Fruit fly (Drosophila melanogaster) whole organism, embryonic: ENCODE measurements around the gene Eip75B.

Experiments used
- CG10431 ChIP-seq: fragments of 200-800 bp; sonication (Bioruptor generic); optimal IDR thresholded peaks from 3 replicates; lab custom pipeline; 2018; ENCODE audit warnings: missing biosample characterization, mild to moderate bottlenecking, missing genetic modification characterization
- CG1603 ChIP-seq: fragments of 200-800 bp; sonication (Bioruptor generic); optimal IDR thresholded peaks from 2 replicates; lab custom pipeline; 2019; ENCODE audit warnings: missing biosample characterization, mild to moderate bottlenecking, missing genetic modification characterization, moderate library complexity
- CG17361 ChIP-seq: fragments of 200-800 bp; sonication (Bioruptor generic); IDR thresholded peaks from 3 replicates; pipeline ENCODE4 v1.3.6; 2022; ENCODE audit warnings: missing biosample characterization, missing genetic modification characterization
- CG17802 ChIP-seq: fragments of 200-800 bp; sonication (Bioruptor generic); optimal IDR thresholded peaks from 2 replicates; lab custom pipeline; 2018; ENCODE audit warnings: missing biosample characterization, mild to moderate bottlenecking, missing genetic modification characterization, moderate library complexity
- CG2712 ChIP-seq: fragments of 200-800 bp; optimal IDR thresholded peaks from 3 replicates; lab custom pipeline; 2019; ENCODE audit warnings: missing biosample characterization, mild to moderate bottlenecking, missing genetic modification characterization, moderate library complexity
- CG3838 ChIP-seq: fragments of 200-800 bp; sonication (Bioruptor generic); optimal IDR thresholded peaks from 3 replicates; lab custom pipeline; 2016; ENCODE audit warnings: missing biosample characterization, missing genetic modification characterization
- CG5953 ChIP-seq: fragments of 200-800 bp; sonication (Bioruptor generic); IDR thresholded peaks from 2 replicates; pipeline ENCODE4 v1.3.6; 2022; ENCODE audit warnings: missing biosample characterization, missing genetic modification characterization
- CG7271 ChIP-seq: fragments of 200-800 bp; sonication (Bioruptor generic); optimal IDR thresholded peaks from 2 replicates; lab custom pipeline; 2018; ENCODE audit warnings: missing biosample characterization, mild to moderate bottlenecking, missing genetic modification characterization, moderate library complexity
- CG8290 ChIP-seq, 3 experiments: fragments of 200-800 bp; sonication (Bioruptor generic); optimal IDR thresholded peaks; 2 replicates each; lab custom pipeline; 2016 to 2019; ENCODE audit warnings: missing biosample characterization in 3 of 3, missing genetic modification characterization in 3 of 3, mild to moderate bottlenecking in 2 of 3, moderate library complexity in 1 of 3
- CG8388 ChIP-seq: fragments of 200-800 bp; sonication (Bioruptor generic); optimal IDR thresholded peaks from 2 replicates; lab custom pipeline; 2019; ENCODE audit warnings: missing biosample characterization, mild to moderate bottlenecking, missing genetic modification characterization, moderate library complexity
- Chrac-16 ChIP-seq: fragments of 200-800 bp; sonication (Bioruptor generic); optimal IDR thresholded peaks from 3 replicates; lab custom pipeline; 2016; ENCODE audit warnings: missing biosample characterization, missing genetic modification characterization
- D ChIP-seq, 2 experiments: fragments of 200-800 bp in 1 of 2; fragments of >200 bp in 1 of 2; sonication (Bioruptor generic) in 1 of 2; optimal IDR thresholded peaks; 2 replicates in 1 of 2; 3 replicates in 1 of 2; lab custom pipeline; 2017; ENCODE audit warnings: mild to moderate bottlenecking in 1 of 2, missing biosample characterization in 1 of 2, missing genetic modification characterization in 1 of 2, missing genetic modification reagents in 1 of 2
- D19A ChIP-seq: fragments of 200-800 bp; optimal IDR thresholded peaks from 3 replicates; lab custom pipeline; 2019; ENCODE audit warnings: missing biosample characterization, mild to moderate bottlenecking, missing genetic modification characterization, moderate library complexity
- Dek ChIP-seq: fragments of 200-800 bp; sonication (Bioruptor generic); optimal IDR thresholded peaks from 3 replicates; lab custom pipeline; 2019; ENCODE audit warnings: missing biosample characterization, mild to moderate bottlenecking, missing genetic modification characterization, moderate library complexity
- Eip74EF ChIP-seq, 2 experiments: fragments of 200-800 bp in 1 of 2; fragments of >200 bp in 1 of 2; sonication (Bioruptor generic) in 1 of 2; optimal IDR thresholded peaks; 2 replicates each; lab custom pipeline; 2017 to 2019; ENCODE audit warnings: missing biosample characterization in 2 of 2, missing genetic modification characterization in 2 of 2, mild to moderate bottlenecking in 1 of 2, moderate library complexity in 1 of 2
- H2.0 ChIP-seq: fragments of 200-800 bp; sonication (Bioruptor generic); IDR thresholded peaks from 2 replicates; pipeline ENCODE4 v1.3.6; 2022; ENCODE audit warnings: missing biosample characterization, missing genetic modification characterization
- HLH3B ChIP-seq: fragments of 200-800 bp; sonication (Bioruptor generic); IDR thresholded peaks from 2 replicates; pipeline ENCODE4 v1.3.6; 2022; ENCODE audit warnings: missing biosample characterization, missing genetic modification characterization
- Hr78 ChIP-seq, 2 experiments: fragments of 200-800 bp in 1 of 2; fragments of >200 bp in 1 of 2; sonication (Bioruptor generic) in 1 of 2; optimal IDR thresholded peaks; 2 replicates each; lab custom pipeline; 2017 to 2019; ENCODE audit warnings: missing biosample characterization in 2 of 2, missing genetic modification characterization in 2 of 2, mild to moderate bottlenecking in 1 of 2, moderate library complexity in 1 of 2
- Spps ChIP-seq: fragments of 200-800 bp; sonication (Bioruptor generic); optimal IDR thresholded peaks from 2 replicates; lab custom pipeline; 2018; ENCODE audit warnings: missing biosample characterization, mild to moderate bottlenecking, missing genetic modification characterization
- bsh ChIP-seq, 2 experiments: fragments of 200-800 bp; sonication (Bioruptor generic); optimal IDR thresholded peaks; 2 replicates each; lab custom pipeline; 2017 to 2018; ENCODE audit warnings: mild to moderate bottlenecking in 2 of 2, missing biosample characterization in 2 of 2, missing genetic modification characterization in 2 of 2, moderate library complexity in 1 of 2
- chinmo ChIP-seq: fragments of 200-800 bp; sonication (Bioruptor generic); IDR thresholded peaks from 4 replicates; pipeline ENCODE4 v1.3.6; 2022; ENCODE audit warnings: missing biosample characterization, missing genetic modification characterization; ENCODE audit not compliant: partially characterized antibody
- ci ChIP-seq: fragments of 200-800 bp; sonication (Bioruptor generic); IDR thresholded peaks from 3 replicates; pipeline ENCODE4 v1.3.6; 2022; ENCODE audit warnings: missing biosample characterization, missing genetic modification characterization
- ewg ChIP-seq: fragments of 200-800 bp; sonication (Bioruptor generic); optimal IDR thresholded peaks from 3 replicates; lab custom pipeline; 2017; ENCODE audit warnings: mild to moderate bottlenecking, missing biosample characterization, missing genetic modification reagents, missing genetic modification characterization
- fd64A ChIP-seq: fragments of 200-800 bp; sonication (Bioruptor generic); optimal IDR thresholded peaks from 3 replicates; lab custom pipeline; 2018; ENCODE audit warnings: missing biosample characterization, mild to moderate bottlenecking, missing genetic modification characterization
- fd96Cb ChIP-seq: fragments of 200-800 bp; sonication (Bioruptor generic); optimal IDR thresholded peaks from 2 replicates; lab custom pipeline; 2018; ENCODE audit warnings: missing biosample characterization, mild to moderate bottlenecking, missing genetic modification characterization, moderate library complexity
- gcm ChIP-seq: fragments of 200-800 bp; sonication (Bioruptor generic); optimal IDR thresholded peaks from 2 replicates; lab custom pipeline; 2019; ENCODE audit warnings: missing biosample characterization, mild to moderate bottlenecking, missing genetic modification characterization, moderate library complexity
- klu ChIP-seq: fragments of 200-800 bp; sonication (Bioruptor generic); IDR thresholded peaks from 2 replicates; pipeline ENCODE4 v1.3.6; 2022; ENCODE audit warnings: missing biosample characterization, missing genetic modification characterization
- lbe ChIP-seq: fragments of 200-800 bp; sonication (Bioruptor generic); optimal IDR thresholded peaks from 2 replicates; lab custom pipeline; 2016; ENCODE audit warnings: missing biosample characterization, mild to moderate bottlenecking, missing genetic modification characterization
- lola ChIP-seq, 3 experiments: fragments of >200 bp in 2 of 3; fragments of 200-800 bp in 1 of 3; sonication (Bioruptor generic) in 1 of 3; optimal IDR thresholded peaks; 2 replicates each; lab custom pipeline; 2017 to 2019; ENCODE audit warnings: missing biosample characterization in 3 of 3, missing genetic modification characterization in 3 of 3, mild to moderate bottlenecking in 1 of 3, moderate library complexity in 1 of 3
- lov ChIP-seq, 2 experiments: fragments of 200-800 bp in 1 of 2; fragments of >200 bp in 1 of 2; sonication (Bioruptor generic) in 1 of 2; IDR thresholded peaks in 1 of 2; optimal IDR thresholded peaks in 1 of 2; 2 replicates in 1 of 2; 3 replicates in 1 of 2; pipeline versions ENCODE4 v1.3.6 to Lab custom; 2017 to 2022; ENCODE audit warnings: missing biosample characterization in 1 of 2, missing genetic modification characterization in 1 of 2
- mirr ChIP-seq: fragments of 200-800 bp; sonication (Bioruptor generic); optimal IDR thresholded peaks from 3 replicates; lab custom pipeline; 2018; ENCODE audit warnings: missing biosample characterization, mild to moderate bottlenecking, missing genetic modification characterization
- nerfin-1 ChIP-seq: fragments of 200-800 bp; sonication (Bioruptor generic); optimal IDR thresholded peaks from 3 replicates; lab custom pipeline; 2019; ENCODE audit warnings: missing biosample characterization, mild to moderate bottlenecking, missing genetic modification characterization, moderate library complexity
- nmo ChIP-seq: fragments of 200-800 bp; sonication (Bioruptor generic); optimal IDR thresholded peaks from 2 replicates; lab custom pipeline; 2018; ENCODE audit warnings: missing biosample characterization, mild to moderate bottlenecking, missing genetic modification characterization, moderate library complexity
- oc ChIP-seq: fragments of 200-800 bp; sonication (Bioruptor generic); optimal IDR thresholded peaks from 2 replicates; lab custom pipeline; 2018; ENCODE audit warnings: missing biosample characterization, mild to moderate bottlenecking, missing genetic modification characterization, moderate library complexity
- onecut ChIP-seq: fragments of 200-800 bp; sonication (Bioruptor generic); IDR thresholded peaks from 2 replicates; pipeline ENCODE4 v1.3.6; 2022; ENCODE audit warnings: missing biosample characterization, missing genetic modification characterization
- peb ChIP-seq: fragments of 200-800 bp; sonication (Bioruptor generic); IDR thresholded peaks from 2 replicates; pipeline ENCODE4 v1.3.6; 2022; ENCODE audit warnings: missing biosample characterization, missing genetic modification characterization
- sc ChIP-seq, 3 experiments: fragments of >200 bp in 2 of 3; fragments of 200-800 bp in 1 of 3; sonication (Bioruptor generic) in 1 of 3; optimal IDR thresholded peaks; 2 replicates in 2 of 3; 3 replicates in 1 of 3; lab custom pipeline; 2017; ENCODE audit warnings: mild to moderate bottlenecking in 1 of 3, missing biosample characterization in 1 of 3, missing genetic modification characterization in 1 of 3, missing genetic modification reagents in 1 of 3
- twi ChIP-seq: fragments of 200-800 bp; optimal IDR thresholded peaks from 2 replicates; lab custom pipeline; 2019; ENCODE audit warnings: missing biosample characterization, mild to moderate bottlenecking, missing genetic modification characterization, moderate library complexity
- z ChIP-seq: fragments of 200-800 bp; sonication (Bioruptor generic); IDR thresholded peaks from 3 replicates; pipeline ENCODE4 v1.3.6; 2022; ENCODE audit warnings: missing biosample characterization, missing genetic modification characterization

Eip75B gene

DNA sequence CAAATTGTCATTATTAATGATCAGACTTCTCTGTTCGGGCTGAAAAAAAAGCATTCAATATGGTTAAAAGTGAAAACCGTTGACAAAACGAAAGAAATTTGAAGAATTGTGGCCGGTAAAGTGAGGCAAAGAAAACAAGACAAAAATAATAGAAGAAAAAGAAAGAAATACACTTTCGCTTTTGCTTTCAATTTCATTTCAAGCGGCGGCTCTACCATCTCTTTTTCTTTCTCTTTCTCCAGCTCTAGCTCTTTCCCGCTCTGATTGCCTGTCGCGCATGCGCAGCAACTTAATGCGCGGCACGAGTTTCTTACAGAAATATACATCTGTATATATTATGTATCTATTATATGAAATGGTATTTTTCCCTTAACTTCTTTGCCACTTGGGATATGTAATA is 127.2 kb downstream of the Eip75B start (continued):
- TF ChIP-seq klu (no peak), CG1603 (tag; lab: Kevin White, UChicago) (peak; percentile 5), nerfin-1 (peak; percentile 22), z (GFP tag; lab: Robert Waterston, UW) (0 out of 3 replicates have a peak, but pooled peaks have one; percentile 39), D19A (tag; lab: Kevin White, UChicago) (peak; percentile 26), H2.0 (GFP tag; lab: Robert Waterston, UW) (no peak), gcm (GFP tag; lab: Kevin White, UChicago) (peak; percentile 43), lbe (GFP tag; lab: Kevin White, UChicago) (no peak), CG7271 (tag; lab: Kevin White, UChicago) (peak; percentile 40), HLH3B (no peak), nmo (GFP tag; lab: Kevin White, UChicago) (peak; percentile 35), chinmo (GFP tag; lab: Robert Waterston, UW) (no peak), bsh (GFP tag; optimal IDR thresholded peaks at IDR 0.05; lab: Kevin White, UChicago) (peak in 1 of 2 experiments; percentile 72), CG2712 (peak; percentile 41), twi (peak; percentile 38), ewg (GFP tag; lab: Kevin White, UChicago) (peak; percentile 27), lola (GFP tag; optimal IDR thresholded peaks at IDR 0.05; lab: Kevin White, UChicago) (peak in 1 of 3 experiments; percentile 45), CG3838 (no peak), oc (peak; percentile 59), sc (optimal IDR thresholded peaks at IDR 0.05; lab: Kevin White, UChicago) (no peak), sc (GFP tag; optimal IDR thresholded peaks at IDR 0.05; lab: Kevin White, UChicago) (peak; percentile 39), CG8290 (GFP tag; optimal IDR thresholded peaks at IDR 0.05; lab: Kevin White, UChicago) (no peak), CG8290 (tag; optimal IDR thresholded peaks at IDR 0.05; lab: Kevin White, UChicago) (peak in 1 of 2 experiments; percentile 33), fd64A (GFP tag; lab: Kevin White, UChicago) (peak; percentile 46), onecut (peak; percentile 23; the same call in 1 of the 2 replicates), CG17361 (GFP tag; lab: Robert Waterston, UW) (peak; percentile 59; the same call in 2 of the 3 replicates), lov (optimal IDR thresholded peaks at IDR 0.05; lab: Kevin White, UChicago) (no peak), lov (GFP tag; IDR thresholded peaks at IDR 0.05; lab: Robert Waterston, UW) (peak; percentile 68; the same call in 2 of the 3 replicates), CG17802 (tag; lab: Kevin White, UChicago) (peak; percentile 16), Dek (tag; lab: Kevin White, UChicago) (no peak), CG10431 (GFP tag; lab: Kevin White, UChicago) (peak; percentile 87), D (optimal IDR thresholded peaks at IDR 0.05; lab: Kevin White, UChicago) (no peak), D (GFP tag; optimal IDR thresholded peaks at IDR 0.05; lab: Kevin White, UChicago) (peak; percentile 0), Spps (tag; lab: Kevin White, UChicago) (peak; percentile 87), mirr (GFP tag; lab: Kevin White, UChicago) (no peak), peb (GFP tag; lab: Robert Waterston, UW) (no peak), fd96Cb (tag; lab: Kevin White, UChicago) (peak; percentile 15), CG5953 (no peak), Eip74EF (GFP tag; optimal IDR thresholded peaks at IDR 0.05; lab: Kevin White, UChicago) (peak in 1 of 2 experiments; percentile 8), Hr78 (GFP tag; optimal IDR thresholded peaks at IDR 0.05; lab: Kevin White, UChicago) (peak in 1 of 2 experiments; percentile 31), ci (GFP tag; lab: Robert Waterston, UW) (peak; percentile 43; the same call in 1 of the 3 replicates), Chrac-16 (GFP tag; lab: Kevin White, UChicago) (no peak), CG8388 (GFP tag; lab: Kevin White, UChicago) (peak; percentile 42)
- TF ChIP-seq, all 482 proteins: peak for 66
